Fruit fly (Drosophila melanogaster) whole organism, embryonic: Measurements from ENCODE around the gene RpS12.

Experiments
- Abd-B ChIP-seq: fragments of 200-800 bp; sonication (Bioruptor generic); optimal IDR thresholded peaks from 2 replicates; lab custom pipeline; 2018; ENCODE audit warnings: missing biosample characterization, mild to moderate bottlenecking, missing genetic modification characterization, moderate library complexity
- Bgb ChIP-seq: fragments of 200-800 bp; sonication (Bioruptor generic); IDR thresholded peaks from 2 replicates; pipeline ENCODE4 v1.3.6; 2022; ENCODE audit warnings: missing biosample characterization, missing genetic modification characterization; ENCODE audit not compliant: partially characterized antibody
- CG10959 ChIP-seq: fragments of 200-800 bp; sonication (Bioruptor generic); IDR thresholded peaks from 2 replicates; pipeline ENCODE4 v1.3.6; 2022; ENCODE audit warnings: missing biosample characterization, missing genetic modification characterization
- CG12219 ChIP-seq: fragments of 200-800 bp; sonication (Bioruptor generic); optimal IDR thresholded peaks from 3 replicates; lab custom pipeline; 2018; ENCODE audit warnings: missing biosample characterization, mild to moderate bottlenecking, missing genetic modification characterization
- CG12769 ChIP-seq: fragments of 200-800 bp; sonication (Bioruptor generic); optimal IDR thresholded peaks from 2 replicates; lab custom pipeline; 2019; ENCODE audit warnings: missing biosample characterization, mild to moderate bottlenecking, missing genetic modification characterization, moderate library complexity
- CG13296 ChIP-seq: fragments of 200-800 bp; sonication (Bioruptor generic); optimal IDR thresholded peaks from 3 replicates; lab custom pipeline; 2018; ENCODE audit warnings: missing biosample characterization, mild to moderate bottlenecking, missing genetic modification characterization
- CG14441 ChIP-seq: fragments of 200-800 bp; sonication (Bioruptor generic); IDR thresholded peaks from 2 replicates; pipeline ENCODE4 v1.3.6; 2022; ENCODE audit warnings: missing biosample characterization, missing genetic modification characterization
- CG15073 ChIP-seq: fragments of 200-800 bp; sonication (Bioruptor generic); optimal IDR thresholded peaks from 2 replicates; lab custom pipeline; 2016; ENCODE audit warnings: missing biosample characterization, missing genetic modification characterization
- CG1602 ChIP-seq: fragments of 200-800 bp; sonication (Bioruptor generic); optimal IDR thresholded peaks from 3 replicates; lab custom pipeline; 2016; ENCODE audit warnings: missing biosample characterization, missing genetic modification characterization
- CG2120 ChIP-seq: fragments of 200-800 bp; sonication (Bioruptor generic); optimal IDR thresholded peaks from 3 replicates; lab custom pipeline; 2016; ENCODE audit warnings: missing biosample characterization, missing genetic modification characterization
- CG3407 ChIP-seq: fragments of 200-800 bp; sonication (Bioruptor generic); optimal IDR thresholded peaks from 2 replicates; lab custom pipeline; 2018; ENCODE audit warnings: missing biosample characterization, mild to moderate bottlenecking, missing genetic modification characterization
- CG34224 ChIP-seq: fragments of 200-800 bp; sonication (Bioruptor generic); IDR thresholded peaks from 3 replicates; pipeline ENCODE4 v1.3.6; 2022; ENCODE audit warnings: missing biosample characterization, missing genetic modification characterization; ENCODE audit not compliant: partially characterized antibody
- CG42726 ChIP-seq: fragments of 200-800 bp; sonication (Bioruptor generic); IDR thresholded peaks from 2 replicates; pipeline ENCODE4 v1.3.6; 2022; ENCODE audit warnings: missing biosample characterization, missing genetic modification characterization; ENCODE audit not compliant: partially characterized antibody
- CG4424 ChIP-seq: fragments of 200-800 bp; sonication (Bioruptor generic); optimal IDR thresholded peaks from 3 replicates; lab custom pipeline; 2016; ENCODE audit warnings: missing biosample characterization, missing genetic modification characterization
- CG7745 ChIP-seq: fragments of 200-800 bp; sonication (Bioruptor generic); optimal IDR thresholded peaks from 2 replicates; lab custom pipeline; 2018; ENCODE audit warnings: missing biosample characterization, mild to moderate bottlenecking, missing genetic modification characterization, moderate library complexity
- CG7786 ChIP-seq: fragments of 200-800 bp; sonication (Bioruptor generic); optimal IDR thresholded peaks from 2 replicates; lab custom pipeline; 2016; ENCODE audit warnings: missing biosample characterization, missing genetic modification characterization
- CG8388 ChIP-seq: fragments of 200-800 bp; sonication (Bioruptor generic); optimal IDR thresholded peaks from 2 replicates; lab custom pipeline; 2019; ENCODE audit warnings: missing biosample characterization, mild to moderate bottlenecking, missing genetic modification characterization, moderate library complexity
- Camta ChIP-seq: fragments of 200-800 bp; sonication (Bioruptor generic); optimal IDR thresholded peaks from 2 replicates; lab custom pipeline; 2016; ENCODE audit warnings: missing biosample characterization, missing genetic modification characterization
- Chrac-16 ChIP-seq: fragments of 200-800 bp; sonication (Bioruptor generic); optimal IDR thresholded peaks from 3 replicates; lab custom pipeline; 2016; ENCODE audit warnings: missing biosample characterization, missing genetic modification characterization
- D ChIP-seq, 2 experiments: fragments of 200-800 bp in 1 of 2; fragments of >200 bp in 1 of 2; sonication (Bioruptor generic) in 1 of 2; optimal IDR thresholded peaks; 2 replicates in 1 of 2; 3 replicates in 1 of 2; lab custom pipeline; 2017; ENCODE audit warnings: mild to moderate bottlenecking in 1 of 2, missing biosample characterization in 1 of 2, missing genetic modification characterization in 1 of 2, missing genetic modification reagents in 1 of 2
- Dfd ChIP-seq, 2 experiments: fragments of >200 bp; optimal IDR thresholded peaks; 2 replicates each; lab custom pipeline; 2017; ENCODE audit warnings: missing biosample characterization in 2 of 2, missing genetic modification characterization in 2 of 2
- Ets65A ChIP-seq: fragments of 200-800 bp; sonication (Bioruptor generic); peaks from one replicate; lab custom pipeline; 2016; ENCODE audit warnings: missing biosample characterization, missing genetic modification characterization
- H2.0 ChIP-seq: fragments of 200-800 bp; sonication (Bioruptor generic); IDR thresholded peaks from 2 replicates; pipeline ENCODE4 v1.3.6; 2022; ENCODE audit warnings: missing biosample characterization, missing genetic modification characterization
- Lim3 ChIP-seq: fragments of 200-800 bp; sonication (Bioruptor generic); IDR thresholded peaks from 2 replicates; pipeline ENCODE4 v1.3.6; 2022; ENCODE audit warnings: missing biosample characterization, missing genetic modification characterization
- MTF-1 ChIP-seq: fragments of 200-800 bp; sonication (Bioruptor generic); optimal IDR thresholded peaks from 2 replicates; lab custom pipeline; 2018; ENCODE audit warnings: missing biosample characterization, mild to moderate bottlenecking, missing genetic modification characterization, borderline replicate concordance
- Nf-YC ChIP-seq: fragments of 200-800 bp; optimal IDR thresholded peaks from 3 replicates; lab custom pipeline; 2019; ENCODE audit warnings: missing biosample characterization, mild to moderate bottlenecking, missing genetic modification characterization, moderate library complexity
- Opbp ChIP-seq: fragments of 200-800 bp; sonication (Bioruptor generic); IDR thresholded peaks from 3 replicates; pipeline ENCODE4 v1.3.6; 2022; ENCODE audit warnings: missing biosample characterization, missing genetic modification characterization; ENCODE audit not compliant: partially characterized antibody
- Side ChIP-seq: fragments of 200-800 bp; sonication (Bioruptor generic); optimal IDR thresholded peaks from 2 replicates; lab custom pipeline; 2016; ENCODE audit warnings: missing biosample characterization, missing genetic modification characterization
- Sin3A ChIP-seq: fragments of >200 bp; optimal IDR thresholded peaks from 2 replicates; lab custom pipeline; 2018
- Spps ChIP-seq: fragments of 200-800 bp; sonication (Bioruptor generic); optimal IDR thresholded peaks from 2 replicates; lab custom pipeline; 2018; ENCODE audit warnings: missing biosample characterization, mild to moderate bottlenecking, missing genetic modification characterization
- Xbp1 ChIP-seq: fragments of 200-800 bp; sonication (Bioruptor generic); optimal IDR thresholded peaks from 3 replicates; lab custom pipeline; 2016; ENCODE audit warnings: missing biosample characterization, mild to moderate bottlenecking, missing genetic modification characterization
- ato ChIP-seq: fragments of 200-800 bp; sonication (Bioruptor generic); IDR thresholded peaks from 2 replicates; pipeline ENCODE4 v1.3.6; 2022; ENCODE audit warnings: missing biosample characterization, missing genetic modification characterization; ENCODE audit not compliant: partially characterized antibody
- corto ChIP-seq: fragments of 200-800 bp; sonication (Bioruptor generic); optimal IDR thresholded peaks from 2 replicates; lab custom pipeline; 2016; ENCODE audit warnings: missing biosample characterization, mild to moderate bottlenecking, missing genetic modification characterization, moderate library complexity
- dan ChIP-seq: fragments of 200-800 bp; sonication (Bioruptor generic); IDR thresholded peaks from 2 replicates; pipeline ENCODE4 v1.3.6; 2022; ENCODE audit warnings: missing biosample characterization, missing genetic modification characterization
- dimm ChIP-seq: fragments of 200-800 bp; sonication (Bioruptor generic); IDR thresholded peaks from 2 replicates; pipeline ENCODE4 v1.3.6; 2022; ENCODE audit warnings: missing biosample characterization, missing genetic modification characterization
- dmrt11E ChIP-seq: fragments of 200-800 bp; sonication (Bioruptor generic); optimal IDR thresholded peaks from 3 replicates; lab custom pipeline; 2018; ENCODE audit warnings: missing biosample characterization, mild to moderate bottlenecking, missing genetic modification characterization, moderate library complexity
- ewg ChIP-seq: fragments of 200-800 bp; sonication (Bioruptor generic); optimal IDR thresholded peaks from 3 replicates; lab custom pipeline; 2017; ENCODE audit warnings: mild to moderate bottlenecking, missing biosample characterization, missing genetic modification reagents, missing genetic modification characterization
- gem ChIP-seq: fragments of 200-800 bp; sonication (Bioruptor generic); optimal IDR thresholded peaks from 2 replicates; lab custom pipeline; 2019; ENCODE audit warnings: missing biosample characterization, mild to moderate bottlenecking, missing genetic modification characterization, moderate library complexity
- hbn ChIP-seq: fragments of 200-800 bp; sonication (Bioruptor generic); IDR thresholded peaks from 2 replicates; pipeline ENCODE4 v1.3.6; 2022; ENCODE audit warnings: missing biosample characterization, missing genetic modification characterization; ENCODE audit not compliant: partially characterized antibody
- lab ChIP-seq: fragments of 200-800 bp; sonication (Bioruptor generic); optimal IDR thresholded peaks from 3 replicates; lab custom pipeline; 2017; ENCODE audit warnings: missing biosample characterization, missing genetic modification characterization, mild to moderate bottlenecking, moderate library complexity, missing genetic modification reagents
- mirr ChIP-seq: fragments of 200-800 bp; sonication (Bioruptor generic); optimal IDR thresholded peaks from 3 replicates; lab custom pipeline; 2018; ENCODE audit warnings: missing biosample characterization, mild to moderate bottlenecking, missing genetic modification characterization
- nom ChIP-seq: fragments of 200-800 bp; sonication (Bioruptor generic); optimal IDR thresholded peaks from 2 replicates; lab custom pipeline; 2017; ENCODE audit warnings: missing biosample characterization, missing genetic modification characterization, mild to moderate bottlenecking, moderate library complexity, missing genetic modification reagents
- onecut ChIP-seq: fragments of 200-800 bp; sonication (Bioruptor generic); IDR thresholded peaks from 2 replicates; pipeline ENCODE4 v1.3.6; 2022; ENCODE audit warnings: missing biosample characterization, missing genetic modification characterization
- pfk ChIP-seq: fragments of 200-800 bp; sonication (Bioruptor generic); optimal IDR thresholded peaks from 2 replicates; lab custom pipeline; 2018; ENCODE audit warnings: missing biosample characterization, mild to moderate bottlenecking, missing genetic modification characterization, moderate library complexity
- pho ChIP-seq: fragments of 200-800 bp; sonication (Bioruptor generic); optimal IDR thresholded peaks from 2 replicates; lab custom pipeline; 2016; ENCODE audit warnings: missing biosample characterization, missing genetic modification characterization
- shn ChIP-seq: fragments of 200-800 bp; sonication (Bioruptor generic); optimal IDR thresholded peaks from 3 replicates; lab custom pipeline; 2016; ENCODE audit warnings: missing biosample characterization, missing genetic modification characterization
- sim ChIP-seq: fragments of 200-800 bp; sonication (Bioruptor generic); IDR thresholded peaks from 2 replicates; pipeline ENCODE4 v1.3.6; 2022; ENCODE audit warnings: missing biosample characterization, missing genetic modification characterization
- tll ChIP-seq, 2 experiments: fragments of 200-800 bp in 1 of 2; fragments of >200 bp in 1 of 2; sonication (Bioruptor generic) in 1 of 2; optimal IDR thresholded peaks; 2 replicates each; lab custom pipeline; 2017 to 2019; ENCODE audit warnings: missing biosample characterization in 2 of 2, missing genetic modification characterization in 2 of 2, mild to moderate bottlenecking in 1 of 2, moderate library complexity in 1 of 2

RpS12 gene

dm6 chr3L:13032085-13032914 lies 9.1 kb downstream of the RpS12 start (continued):
- TF ChIP-seq CG7745 (tag; lab: Kevin White, UChicago) (peak; percentile 69), Spps (tag; lab: Kevin White, UChicago) (no peak), Camta (GFP tag; lab: Kevin White, UChicago) (no peak), CG1602 (no peak), Ets65A (GFP tag; lab: Kevin White, UChicago) (no peak), D (optimal IDR thresholded peaks at IDR 0.05; lab: Kevin White, UChicago) (peak; percentile 43), D (GFP tag; optimal IDR thresholded peaks at IDR 0.05; lab: Kevin White, UChicago) (no peak), tll (GFP tag; optimal IDR thresholded peaks at IDR 0.05; lab: Kevin White, UChicago) (peak in 1 of 2 experiments; percentile 30), onecut (GFP tag; lab: Robert Waterston, UW) (0 out of 2 replicates have a peak, but pooled peaks have one; percentile 24), CG12769 (tag; lab: Kevin White, UChicago) (peak; percentile 21), Lim3 (no peak), CG42726 (no peak), H2.0 (GFP tag; lab: Robert Waterston, UW) (no peak), Opbp (GFP tag; lab: Robert Waterston, UW) (no peak), lab (no peak), dimm (no peak), CG14441 (GFP tag; lab: Robert Waterston, UW) (no peak), CG4424 (GFP tag; lab: Kevin White, UChicago) (peak; percentile 22), Chrac-16 (GFP tag; lab: Kevin White, UChicago) (peak; percentile 6), Sin3A (no peak), mirr (no peak), MTF-1 (GFP tag; lab: Kevin White, UChicago) (no peak), CG10959 (GFP tag; lab: Robert Waterston, UW) (no peak), ewg (no peak), hbn (GFP tag; lab: Robert Waterston, UW) (no peak), CG13296 (GFP tag; lab: Kevin White, UChicago) (no peak), gem (tag; lab: Kevin White, UChicago) (peak; percentile 56), Side (no peak), Nf-YC (tag; lab: Kevin White, UChicago) (no peak), ato (GFP tag; lab: Robert Waterston, UW) (no peak), CG2120 (GFP tag; lab: Kevin White, UChicago) (no peak), Xbp1 (GFP tag; lab: Kevin White, UChicago) (no peak), CG34224 (GFP tag; lab: Robert Waterston, UW) (no peak), corto (GFP tag; lab: Kevin White, UChicago) (no peak), CG7786 (GFP tag; lab: Kevin White, UChicago) (no peak), dmrt11E (peak; percentile 47), sim (GFP tag; lab: Robert Waterston, UW) (no peak), CG15073 (no peak), CG12219 (GFP tag; lab: Kevin White, UChicago) (no peak), pho (no peak), pfk (GFP tag; lab: Kevin White, UChicago) (no peak), Bgb (GFP tag; lab: Robert Waterston, UW) (no peak), Dfd (GFP tag; optimal IDR thresholded peaks at IDR 0.05; lab: Kevin White, UChicago) (no peak), CG8388 (GFP tag; lab: Kevin White, UChicago) (no peak), shn (GFP tag; lab: Kevin White, UChicago) (no peak), CG3407 (GFP tag; lab: Kevin White, UChicago) (peak; percentile 60), dan (GFP tag; lab: Robert Waterston, UW) (no peak), Abd-B (peak; percentile 21), nom (no peak)
